Worm (Caenorhabditis elegans): ENCODE results near the gene T25D10.4.

T25D10.4 gene

DNA sequence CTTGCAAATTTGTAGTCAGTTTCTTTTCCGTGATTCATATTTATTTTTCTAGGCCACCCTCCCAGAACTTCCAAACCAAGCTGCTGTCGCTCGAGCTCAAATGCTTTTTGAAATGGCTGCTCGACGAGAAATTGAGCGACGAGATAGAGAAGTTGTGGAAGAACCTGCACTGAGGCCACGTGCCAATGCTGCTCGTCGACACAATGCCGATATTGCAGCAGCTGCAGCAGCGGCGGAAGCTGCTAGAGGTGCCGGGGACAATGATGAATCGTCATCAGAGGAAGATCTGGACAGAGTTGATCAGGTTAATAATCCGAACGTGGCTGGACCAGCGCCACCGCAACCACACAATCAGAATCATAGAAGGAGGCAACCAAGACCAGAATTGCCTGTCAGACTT, 36.7 kb downstream of the T25D10.4 start:
- TF ChIP-seq dpl-1 (GFP tag; optimal IDR thresholded peaks at IDR 0.05) (no peak), pha-4 (GFP tag; IDR thresholded peaks at IDR 0.05) (0 out of 2 replicates have a peak, but pooled peaks have one; percentile 8), pha-4 (tag; optimal IDR thresholded peaks at IDR 0.05) (no peak), set-16 (GFP tag; IDR thresholded peaks at IDR 0.05) (peak; percentile 56), nhr-48 (tag; optimal IDR thresholded peaks at IDR 0.05) (no peak), fos-1 (tag; optimal IDR thresholded peaks at IDR 0.05) (no peak)

DNA sequence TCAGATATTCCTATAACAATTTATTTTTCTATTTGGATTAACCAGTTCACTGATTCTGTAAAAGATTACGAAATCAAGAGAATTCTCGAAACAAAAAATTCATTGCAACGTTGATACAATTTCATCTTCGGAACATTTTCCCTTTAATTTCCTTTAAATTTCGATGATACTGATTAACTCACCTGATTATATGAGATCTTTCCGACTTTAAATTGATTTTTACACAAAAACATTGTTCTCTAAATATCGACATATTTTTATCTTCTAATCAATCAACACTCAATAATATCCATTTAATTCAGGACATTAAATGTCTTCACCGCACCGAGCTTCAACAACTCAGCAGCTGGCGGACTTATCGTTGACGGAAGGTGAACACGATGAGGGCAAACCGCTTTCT, 39.1 kb downstream of the T25D10.4 start, which contains the start of gene lin-23:
lin-23 (plus strand) TSS at position 301 of the 400 bp plus-strand sequence.
- TF ChIP-seq jun-1 (tag; optimal IDR thresholded peaks at IDR 0.05) (no peak), unc-62 (GFP tag; optimal IDR thresholded peaks at IDR 0.05 in 1 of 2) (peak in 1 of 2 experiments; percentile 70), unc-62 (tag; optimal IDR thresholded peaks at IDR 0.05) (no peak)

ce11 chrII:6370110-6370509, 40.0 kb downstream of the T25D10.4 start:
- TF ChIP-seq spr-3 (GFP tag; optimal IDR thresholded peaks at IDR 0.05) (peak; percentile 24), tag-97 (GFP tag; IDR thresholded peaks at IDR 0.05) (no peak), lin-38 (GFP tag; IDR thresholded peaks at IDR 0.05) (peak; percentile 94), attf-4 (tag; optimal IDR thresholded peaks at IDR 0.05) (peak; percentile 31), spr-1 (tag; optimal IDR thresholded peaks at IDR 0.05) (no peak), dpl-1 (GFP tag; optimal IDR thresholded peaks at IDR 0.05) (peak; percentile 71), F37D6.2 (tag; optimal IDR thresholded peaks at IDR 0.05) (peak; percentile 26), F26F4.8 (GFP tag; conservative IDR thresholded peaks at IDR 0.05) (no peak), F10B5.3 (tag; optimal IDR thresholded peaks at IDR 0.05) (no peak), aly-2 (tag; optimal IDR thresholded peaks at IDR 0.05) (no peak), zfp-3 (GFP tag; conservative IDR thresholded peaks at IDR 0.05) (no peak), Y105C5A.15 (GFP tag; IDR thresholded peaks at IDR 0.05) (no peak), cey-2 (tag; optimal IDR thresholded peaks at IDR 0.05; ENCODE audit: borderline replicate concordance, insufficient read depth) (no peak), nhr-77 (tag; optimal IDR thresholded peaks at IDR 0.05) (peak; percentile 74), mxl-2 (GFP tag; conservative IDR thresholded peaks at IDR 0.05) (no peak), hlh-30 (tag; optimal IDR thresholded peaks at IDR 0.05; ENCODE audit: insufficient read depth) (peak; percentile 98), dmd-8 (GFP tag; IDR thresholded peaks at IDR 0.05) (no peak), nhr-41 (GFP tag; IDR thresholded peaks at IDR 0.05) (peak; percentile 31; the same call in 1 of the 2 replicates), Y75B8A.6 (GFP tag; IDR thresholded peaks at IDR 0.05) (no peak), dmd-6 (GFP tag; IDR thresholded peaks at IDR 0.05) (peak; percentile 80), madf-5 (GFP tag; IDR thresholded peaks at IDR 0.05) (no peak), saeg-2 (GFP tag; IDR thresholded peaks at IDR 0.05) (no peak), daf-19 (GFP tag; conservative IDR thresholded peaks at IDR 0.05) (peak; percentile 62; the same call in 1 of the 2 replicates), pha-4 (GFP tag; IDR thresholded peaks at IDR 0.05) (peak; percentile 69), pha-4 (tag; optimal IDR thresholded peaks at IDR 0.05) (no peak), daf-16 (GFP tag; optimal IDR thresholded peaks at IDR 0.05) (no peak), daf-16 (tag; optimal IDR thresholded peaks at IDR 0.05) (peak; percentile 37), ctbp-1 (GFP tag; IDR thresholded peaks at IDR 0.05) (peak; percentile 69; the same call in 1 of the 2 replicates), hlh-11 (tag; optimal IDR thresholded peaks at IDR 0.05) (peak; percentile 89), F49E8.2 (tag; optimal IDR thresholded peaks at IDR 0.05; ENCODE audit: borderline replicate concordance) (peak; percentile 34), nhr-11 (tag; optimal IDR thresholded peaks at IDR 0.05) (peak; percentile 78), lin-15B (tag; optimal IDR thresholded peaks at IDR 0.05) (peak; percentile 27), mxl-3 (GFP tag; optimal IDR thresholded peaks at IDR 0.05) (peak; percentile 76), lin-39 (tag; optimal IDR thresholded peaks at IDR 0.05) (no peak), ama-1 (optimal IDR thresholded peaks at IDR 0.05) (no peak), tra-1 (GFP tag; IDR thresholded peaks at IDR 0.05) (0 out of 2 replicates have a peak, but pooled peaks have one; percentile 59), zip-11 (GFP tag; IDR thresholded peaks at IDR 0.05) (no peak), R02D3.7 (tag; optimal IDR thresholded peaks at IDR 0.05) (no peak), nhr-102 (tag; optimal IDR thresholded peaks at IDR 0.05) (peak; percentile 20), unc-39 (tag; optimal IDR thresholded peaks at IDR 0.05) (no peak), mdt-29 (GFP tag; IDR thresholded peaks at IDR 0.05) (no peak), daf-8 (GFP tag; IDR thresholded peaks at IDR 0.05) (no peak), nhr-48 (tag; optimal IDR thresholded peaks at IDR 0.05) (peak; percentile 83)

Data from whole organism, L4 larva.